Worm (Caenorhabditis elegans): Measurements from ENCODE around the gene H37A05.4.

Gene H37A05.4

DNA sequence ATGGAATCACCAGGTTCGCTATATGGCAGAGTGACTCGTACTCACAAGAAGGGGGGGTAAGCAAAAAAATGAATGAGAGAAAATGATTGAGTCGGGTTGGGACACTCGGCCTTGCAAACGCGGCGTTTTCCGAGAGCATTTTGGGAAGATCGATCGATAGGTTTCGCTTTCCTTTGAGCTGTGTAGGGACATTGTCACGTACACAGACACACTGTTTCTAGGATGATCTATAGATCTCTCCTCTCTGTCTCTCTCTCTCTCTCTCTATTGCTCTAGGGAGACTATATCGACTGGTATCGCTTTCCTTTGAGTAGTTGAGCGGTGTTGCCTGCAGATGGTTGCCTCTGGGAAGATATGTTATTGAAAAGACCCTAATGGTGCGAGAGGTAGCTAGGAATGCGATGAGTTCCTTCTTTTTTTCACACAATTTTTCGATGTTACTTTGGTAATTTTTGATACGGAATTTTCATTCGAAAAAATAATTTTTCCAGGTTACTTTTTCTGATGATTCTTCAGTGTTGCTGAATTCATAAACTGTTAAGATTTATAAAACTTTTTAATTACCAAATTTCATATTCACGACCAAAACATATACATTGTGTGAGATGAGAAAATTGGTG, at the start of gene H37A05.4:
Gene H37A05.4, minus strand, starts transcription at position 51 of the 620 bp plus-strand sequence.
- TF ChIP-seq pes-1 (GFP tag; IDR thresholded peaks at IDR 0.05): no peak
- no peak for TF ChIP-seq tra-4 (tag; optimal IDR thresholded peaks at IDR 0.05)
- TF ChIP-seq hmbx-1 (tag; optimal IDR thresholded peaks at IDR 0.05): no peak
- TF ChIP-seq ama-1 (optimal IDR thresholded peaks at IDR 0.05): no peak
- TF ChIP-seq ceh-36 (tag; optimal IDR thresholded peaks at IDR 0.05): no peak
- TF ChIP-seq scrt-1 (GFP tag; IDR thresholded peaks at IDR 0.05): no peak
- no peak for TF ChIP-seq aly-1 (tag; optimal IDR thresholded peaks at IDR 0.05)
- TF ChIP-seq tbx-11 (GFP tag; IDR thresholded peaks at IDR 0.05): no peak
- peak; percentile 2 for TF ChIP-seq hmg-4 (GFP tag; optimal IDR thresholded peaks at IDR 0.05)

DNA sequence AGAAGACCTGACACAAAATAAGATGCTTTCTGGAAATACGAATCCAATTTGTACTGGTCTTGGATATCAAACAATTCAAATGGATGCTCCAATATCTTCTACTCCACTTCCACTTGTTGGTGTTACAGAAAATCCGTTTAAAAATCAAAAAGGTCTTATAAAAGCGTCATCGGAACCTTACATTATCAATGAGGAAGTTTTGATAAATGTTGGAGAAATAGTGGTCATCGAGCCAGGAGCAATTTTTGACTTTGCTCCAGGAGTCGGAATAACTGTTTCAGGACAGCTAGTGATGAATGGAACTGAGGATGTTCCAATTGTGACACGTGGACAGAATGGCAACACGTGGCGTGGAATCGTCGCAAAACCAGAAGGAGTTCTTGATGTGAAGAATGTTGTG, 44.5 kb upstream of the H37A05.4 start:
- TF ChIP-seq ets-7 (tag; optimal IDR thresholded peaks at IDR 0.05) (no peak), sea-1 (GFP tag; conservative IDR thresholded peaks at IDR 0.05) (no peak), aly-1 (tag; optimal IDR thresholded peaks at IDR 0.05) (no peak), hnd-1 (tag; optimal IDR thresholded peaks at IDR 0.05) (no peak), tra-4 (tag; optimal IDR thresholded peaks at IDR 0.05) (no peak), flt-1 (GFP tag; IDR thresholded peaks at IDR 0.05) (no peak), ceh-36 (tag; optimal IDR thresholded peaks at IDR 0.05) (no peak), ceh-13 (GFP tag; optimal IDR thresholded peaks at IDR 0.05) (no peak), tbx-11 (GFP tag; IDR thresholded peaks at IDR 0.05) (no peak), pes-1 (GFP tag; IDR thresholded peaks at IDR 0.05) (no peak), ama-1 (optimal IDR thresholded peaks at IDR 0.05) (no peak), B0310.2 (tag; optimal IDR thresholded peaks at IDR 0.05) (no peak)

DNA sequence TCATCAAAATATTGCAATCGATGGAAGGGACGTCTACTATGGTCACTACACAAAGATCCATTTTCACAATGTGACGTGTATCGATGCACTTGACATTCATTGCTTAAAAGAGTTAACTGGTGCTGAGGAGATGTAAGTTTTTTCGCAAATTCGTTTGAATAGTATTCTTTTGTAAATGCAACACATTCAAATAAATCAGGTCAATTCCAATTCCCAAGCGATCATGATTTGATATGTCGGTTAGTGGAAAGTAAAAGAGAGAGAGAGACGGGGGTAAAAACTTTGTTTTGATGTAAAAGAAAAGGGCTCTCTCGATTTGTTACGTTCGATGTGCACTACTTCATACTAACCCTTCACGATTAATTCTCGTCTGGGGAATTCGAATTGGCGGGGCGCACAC, 40.7 kb upstream of the H37A05.4 start:
- no peak for TF ChIP-seq F13C5.2 (tag; optimal IDR thresholded peaks at IDR 0.05)
- TF ChIP-seq ceh-13 (GFP tag; optimal IDR thresholded peaks at IDR 0.05): no peak
- no peak for TF ChIP-seq ama-1 (optimal IDR thresholded peaks at IDR 0.05)
- TF ChIP-seq tbx-37 (GFP tag; conservative IDR thresholded peaks at IDR 0.05): no peak
- TF ChIP-seq pes-1 (GFP tag; IDR thresholded peaks at IDR 0.05): no peak
- no peak for TF ChIP-seq ceh-36 (tag; optimal IDR thresholded peaks at IDR 0.05)
- no peak for TF ChIP-seq hnd-1 (tag; optimal IDR thresholded peaks at IDR 0.05)

DNA sequence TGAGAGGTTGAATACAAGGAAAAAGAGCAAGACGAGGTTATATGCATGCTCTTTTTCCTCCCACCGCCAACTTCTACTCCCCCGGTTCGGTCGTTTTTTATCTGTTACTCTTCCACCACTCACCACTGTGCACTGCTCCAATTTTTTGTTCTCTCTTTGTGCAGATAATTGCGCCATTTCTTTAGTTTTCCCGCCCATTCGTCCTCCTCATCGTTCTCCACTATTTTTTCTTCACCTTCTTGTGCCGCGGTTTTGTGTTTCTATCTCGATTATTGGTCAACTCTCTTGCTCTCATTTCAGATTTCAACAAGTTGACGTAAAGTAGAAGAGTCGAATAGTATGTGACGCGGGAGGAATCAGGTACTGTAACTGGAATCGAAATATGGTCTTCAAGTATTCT, 40.0 kb upstream of the H37A05.4 start, which contains the start of gene T01D3.1:
Gene T01D3.1, plus strand, starts transcription at position 301 of the 400 bp plus-strand sequence.
- TF ChIP-seq ets-7 (tag; optimal IDR thresholded peaks at IDR 0.05) (no peak), ceh-36 (tag; optimal IDR thresholded peaks at IDR 0.05) (no peak), ama-1 (optimal IDR thresholded peaks at IDR 0.05) (no peak), ceh-13 (GFP tag; optimal IDR thresholded peaks at IDR 0.05) (no peak), tbx-37 (GFP tag; conservative IDR thresholded peaks at IDR 0.05) (no peak), hmbx-1 (tag; optimal IDR thresholded peaks at IDR 0.05) (no peak), tra-4 (tag; optimal IDR thresholded peaks at IDR 0.05) (no peak), hnd-1 (tag; optimal IDR thresholded peaks at IDR 0.05) (no peak), sea-1 (GFP tag; conservative IDR thresholded peaks at IDR 0.05) (no peak), flt-1 (GFP tag; IDR thresholded peaks at IDR 0.05) (no peak), pes-1 (GFP tag; IDR thresholded peaks at IDR 0.05) (no peak), scrt-1 (GFP tag; IDR thresholded peaks at IDR 0.05) (no peak), tbx-11 (GFP tag; IDR thresholded peaks at IDR 0.05) (no peak)

DNA sequence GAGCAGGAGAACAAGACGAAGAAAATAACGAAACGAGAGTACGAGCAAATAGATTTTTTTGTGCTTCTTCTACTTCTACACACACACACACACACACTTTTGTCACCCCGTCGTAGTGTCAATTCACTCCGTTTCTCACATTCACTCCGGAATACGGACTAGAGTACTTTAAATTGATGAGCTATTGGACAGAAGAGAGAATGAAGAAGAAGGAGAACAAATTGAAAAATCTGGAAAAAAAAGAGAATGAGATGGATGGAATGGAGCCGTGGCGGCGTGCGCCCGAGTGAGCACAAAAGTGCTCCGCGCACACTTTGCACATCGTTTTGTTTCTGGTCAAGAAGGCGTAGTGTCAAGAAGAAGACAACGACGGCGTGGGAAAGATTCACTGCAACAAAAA, 37.9 kb upstream of the H37A05.4 start:
- TF ChIP-seq pes-1 (GFP tag; IDR thresholded peaks at IDR 0.05) (no peak), ceh-36 (tag; optimal IDR thresholded peaks at IDR 0.05) (no peak), hnd-1 (tag; optimal IDR thresholded peaks at IDR 0.05) (no peak), hmbx-1 (tag; optimal IDR thresholded peaks at IDR 0.05) (no peak), tbx-37 (GFP tag; conservative IDR thresholded peaks at IDR 0.05) (no peak), ceh-13 (GFP tag; optimal IDR thresholded peaks at IDR 0.05) (no peak), scrt-1 (GFP tag; IDR thresholded peaks at IDR 0.05) (no peak), tbx-11 (GFP tag; IDR thresholded peaks at IDR 0.05) (no peak), ets-7 (tag; optimal IDR thresholded peaks at IDR 0.05) (no peak), aly-1 (tag; optimal IDR thresholded peaks at IDR 0.05) (no peak), tra-4 (tag; optimal IDR thresholded peaks at IDR 0.05) (no peak), ama-1 (optimal IDR thresholded peaks at IDR 0.05) (no peak), sea-1 (GFP tag; conservative IDR thresholded peaks at IDR 0.05) (no peak), hmg-4 (GFP tag; optimal IDR thresholded peaks at IDR 0.05) (no peak), B0310.2 (tag; optimal IDR thresholded peaks at IDR 0.05) (no peak), flt-1 (GFP tag; IDR thresholded peaks at IDR 0.05) (no peak), F13C5.2 (tag; optimal IDR thresholded peaks at IDR 0.05) (no peak)

DNA sequence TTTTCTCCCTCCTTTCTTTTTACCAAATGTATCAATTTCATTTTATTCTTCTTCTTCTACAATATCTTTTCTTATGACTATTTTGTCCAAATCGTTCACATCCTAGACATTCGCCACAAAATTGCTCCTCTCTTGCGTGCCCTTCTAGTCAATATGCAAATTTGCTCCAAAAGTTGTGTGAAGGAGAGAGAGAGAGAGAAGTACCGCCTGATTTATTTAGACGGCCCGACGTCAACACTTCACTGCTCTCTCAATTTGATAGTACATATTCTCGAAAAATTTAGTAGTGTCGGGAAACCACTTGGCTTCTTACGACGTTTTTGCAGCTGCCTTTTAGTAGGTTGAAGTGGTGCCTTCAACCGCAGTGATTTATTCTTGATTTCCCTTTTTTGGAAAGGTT, 36.9 kb upstream of the H37A05.4 start:
- TF ChIP-seq ceh-13 (GFP tag; optimal IDR thresholded peaks at IDR 0.05) (no peak), scrt-1 (GFP tag; IDR thresholded peaks at IDR 0.05) (no peak), sea-1 (GFP tag; conservative IDR thresholded peaks at IDR 0.05) (no peak), tbx-11 (GFP tag; IDR thresholded peaks at IDR 0.05) (no peak), aly-1 (tag; optimal IDR thresholded peaks at IDR 0.05) (no peak), hmbx-1 (tag; optimal IDR thresholded peaks at IDR 0.05) (no peak), tbx-37 (GFP tag; conservative IDR thresholded peaks at IDR 0.05) (no peak), F13C5.2 (tag; optimal IDR thresholded peaks at IDR 0.05) (no peak), pes-1 (GFP tag; IDR thresholded peaks at IDR 0.05) (no peak), tra-4 (tag; optimal IDR thresholded peaks at IDR 0.05) (no peak), B0310.2 (tag; optimal IDR thresholded peaks at IDR 0.05) (no peak), ama-1 (optimal IDR thresholded peaks at IDR 0.05) (no peak)

DNA sequence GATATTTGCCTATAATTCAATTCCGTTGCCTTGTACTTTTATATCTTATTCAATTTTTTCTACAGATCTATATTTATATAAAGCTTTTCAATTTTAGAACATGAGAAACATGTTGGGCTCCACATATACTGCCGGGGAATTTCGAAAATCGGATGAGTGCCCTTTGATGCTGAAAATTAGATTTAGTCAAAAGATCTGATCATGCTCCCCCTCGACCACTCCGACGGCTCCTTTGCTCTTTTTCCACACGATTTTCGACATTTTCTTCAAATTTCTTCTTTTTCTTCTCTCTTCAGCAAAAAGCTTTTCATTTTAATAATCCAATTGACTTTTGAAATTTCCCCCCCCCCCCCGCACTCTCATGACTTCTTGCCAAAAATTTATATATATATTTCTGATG, 31.9 kb upstream of the H37A05.4 start:
- TF ChIP-seq ceh-13 (GFP tag; optimal IDR thresholded peaks at IDR 0.05): no peak
- TF ChIP-seq scrt-1 (GFP tag; IDR thresholded peaks at IDR 0.05): no peak
- TF ChIP-seq pes-1 (GFP tag; IDR thresholded peaks at IDR 0.05): 0 out of 2 replicates have a peak, but pooled peaks have one; percentile 24

DNA sequence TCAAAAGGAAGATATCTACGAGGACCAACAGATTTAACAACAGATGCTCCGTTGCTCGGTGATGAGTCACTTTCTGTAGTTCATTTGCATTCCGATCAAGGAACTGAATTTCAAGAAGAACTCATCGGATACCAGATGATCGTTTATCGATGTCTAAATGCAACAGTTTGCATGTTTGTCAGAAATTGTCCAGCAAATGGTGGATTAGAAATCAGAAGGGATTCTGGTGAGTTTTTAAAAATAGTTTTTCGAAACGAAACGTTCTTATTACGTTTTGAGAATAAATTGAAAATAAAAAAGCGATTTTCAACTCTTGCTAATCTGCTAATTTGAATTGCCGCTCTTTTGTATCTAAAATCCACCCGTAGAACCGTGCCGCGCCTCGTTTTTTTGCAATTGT, 30.3 kb upstream of the H37A05.4 start:
- TF ChIP-seq ets-7 (tag; optimal IDR thresholded peaks at IDR 0.05): no peak
- TF ChIP-seq B0310.2 (tag; optimal IDR thresholded peaks at IDR 0.05): no peak
- no peak for TF ChIP-seq sea-1 (GFP tag; conservative IDR thresholded peaks at IDR 0.05)
- TF ChIP-seq hmg-4 (GFP tag; optimal IDR thresholded peaks at IDR 0.05): no peak
